Worm (Caenorhabditis elegans) whole organism, L4 larva: ENCODE data around the gene T07E3.4.

Source experiments
- F10B5.3 ChIP-seq: sonication (generic microtip); optimal IDR thresholded peaks from 2 replicates; lab custom pipeline; 2016; ENCODE audit warnings: mild to moderate bottlenecking, missing genetic modification characterization, missing compliant biosample characterization
- F26F4.8 ChIP-seq: fragments of 200-800 bp; sonication (Bioruptor generic); conservative IDR thresholded peaks from 2 replicates; pipeline ENCODE4 v1.3.6; 2022; ENCODE audit warnings: missing genetic modification characterization, missing compliant biosample characterization
- F37D6.2 ChIP-seq: sonication (generic microtip); optimal IDR thresholded peaks from 2 replicates; lab custom pipeline; 2016; ENCODE audit warnings: mild to moderate bottlenecking, missing genetic modification characterization, missing compliant biosample characterization
- T20F7.1 ChIP-seq: fragments of 200-800 bp; sonication (Bioruptor generic); optimal IDR thresholded peaks from 2 replicates; lab custom pipeline; 2018; ENCODE audit warnings: mild to moderate bottlenecking, missing genetic modification characterization, missing compliant biosample characterization
- Y105C5A.15 ChIP-seq: fragments of 200-800 bp; sonication (Bioruptor generic); IDR thresholded peaks from 2 replicates; pipeline ENCODE4 v1.3.6; 2022; ENCODE audit warnings: missing genetic modification characterization, missing compliant biosample characterization
- Y48G9A.11 ChIP-seq: fragments of 200-800 bp; sonication (Bioruptor generic); IDR thresholded peaks from 2 replicates; pipeline ENCODE4 v1.3.6; 2022; ENCODE audit warnings: missing genetic modification reagents, missing genetic modification characterization, missing compliant biosample characterization
- aha-1 ChIP-seq: fragments of 150-350 bp; peaks from one replicate; lab custom pipeline; 2014; ENCODE audit warnings: missing biosample characterization, missing genetic modification characterization
- attf-4 ChIP-seq: sonication (generic microtip); optimal IDR thresholded peaks from 3 replicates; lab custom pipeline; 2017; ENCODE audit warnings: missing biosample characterization, missing genetic modification characterization
- ceh-32 ChIP-seq: sonication (generic microtip); optimal IDR thresholded peaks from 2 replicates; lab custom pipeline; 2016; ENCODE audit warnings: mild to moderate bottlenecking, missing genetic modification characterization, missing compliant biosample characterization; ENCODE audit not compliant: poor library complexity
- ceh-44 ChIP-seq: fragments of 200-800 bp; sonication (Bioruptor generic); IDR thresholded peaks from 2 replicates; pipeline ENCODE4 v1.3.6; 2022; ENCODE audit warnings: missing genetic modification reagents, missing genetic modification characterization, missing compliant biosample characterization
- ceh-82 ChIP-seq: sonication (generic microtip); optimal IDR thresholded peaks from 2 replicates; lab custom pipeline; 2017; ENCODE audit warnings: missing biosample characterization, missing genetic modification characterization
- cey-2 ChIP-seq: sonication (generic microtip); optimal IDR thresholded peaks from 3 replicates; lab custom pipeline; 2017; ENCODE audit warnings: missing genetic modification characterization, mild to moderate bottlenecking, missing compliant biosample characterization, antibody characterized with exemption, borderline replicate concordance; ENCODE audit not compliant: insufficient read depth
- daf-12 ChIP-seq: fragments of 150-350 bp; optimal IDR thresholded peaks from 2 replicates; lab custom pipeline; 2014; ENCODE audit warnings: missing biosample characterization, missing genetic modification reagents, missing genetic modification characterization
- daf-16 ChIP-seq, 3 experiments: sonication (generic microtip); optimal IDR thresholded peaks; 2 replicates each; lab custom pipeline; 2016 to 2017; ENCODE audit warnings: missing genetic modification characterization in 3 of 3, missing genetic modification reagents in 3 of 3, mild to moderate bottlenecking in 2 of 3, missing compliant biosample characterization in 2 of 3, missing biosample characterization in 1 of 3, moderate library complexity in 1 of 3
- dmd-8 ChIP-seq: fragments of 200-800 bp; sonication (Bioruptor generic); IDR thresholded peaks from 2 replicates; pipeline ENCODE4 v1.3.6; 2022; ENCODE audit warnings: missing genetic modification characterization, missing compliant biosample characterization
- dpl-1 ChIP-seq: fragments of 150-350 bp; optimal IDR thresholded peaks from 2 replicates; lab custom pipeline; 2014; ENCODE audit warnings: missing biosample characterization, missing genetic modification reagents, missing genetic modification characterization
- egl-43 ChIP-seq: fragments of 200-800 bp; sonication (Bioruptor generic); IDR thresholded peaks from 2 replicates; pipeline ENCODE4 v1.3.6; 2022; ENCODE audit warnings: missing genetic modification reagents, missing genetic modification characterization, missing compliant biosample characterization
- hif-1 ChIP-seq, 2 experiments: sonication (generic microtip); optimal IDR thresholded peaks; 2 replicates each; lab custom pipeline; 2016 to 2017; ENCODE audit warnings: missing compliant biosample characterization in 2 of 2, missing genetic modification characterization in 2 of 2, missing genetic modification reagents in 2 of 2, missing genotype in 2 of 2, mild to moderate bottlenecking in 1 of 2
- hlh-30 ChIP-seq: sonication (generic microtip); optimal IDR thresholded peaks from 2 replicates; lab custom pipeline; 2017; ENCODE audit warnings: antibody characterized with exemption, mild to moderate bottlenecking, missing genetic modification characterization, missing compliant biosample characterization; ENCODE audit not compliant: insufficient read depth
- lin-15B ChIP-seq: fragments of 150-350 bp; sonication (generic microtip); optimal IDR thresholded peaks from 3 replicates; lab custom pipeline; 2014; ENCODE audit warnings: missing biosample characterization, missing genetic modification characterization
- lin-38 ChIP-seq: fragments of 200-800 bp; sonication (Bioruptor generic); IDR thresholded peaks from 2 replicates; pipeline ENCODE4 v1.3.6; 2022; ENCODE audit warnings: missing genetic modification reagents, missing genetic modification characterization, missing compliant biosample characterization
- lin-39 ChIP-seq: fragments of 150-350 bp; optimal IDR thresholded peaks from 2 replicates; lab custom pipeline; 2014; ENCODE audit warnings: missing biosample characterization, missing genetic modification reagents, missing genetic modification characterization
- lsy-2 ChIP-seq, 2 experiments: fragments of 150-350 bp in 1 of 2; sonication (generic microtip) in 1 of 2; optimal IDR thresholded peaks; 2 replicates each; lab custom pipeline; 2014 to 2017; ENCODE audit warnings: missing biosample characterization in 2 of 2, missing genetic modification characterization in 2 of 2
- mdt-29 ChIP-seq: fragments of 200-800 bp; sonication (Bioruptor generic); IDR thresholded peaks from 2 replicates; pipeline ENCODE4 v1.3.6; 2022; ENCODE audit warnings: missing genetic modification reagents, missing genetic modification characterization, missing compliant biosample characterization
- mes-2 ChIP-seq: sonication (generic microtip); optimal IDR thresholded peaks from 2 replicates; lab custom pipeline; 2016; ENCODE audit warnings: missing genotype, mild to moderate bottlenecking, missing genetic modification characterization, missing compliant biosample characterization; ENCODE audit not compliant: poor library complexity, severe bottlenecking
- nhr-102 ChIP-seq: sonication (generic microtip); optimal IDR thresholded peaks from 2 replicates; lab custom pipeline; 2016; ENCODE audit warnings: mild to moderate bottlenecking, missing genetic modification characterization, moderate library complexity, missing compliant biosample characterization
- nhr-42 ChIP-seq: fragments of 200-800 bp; sonication (Bioruptor generic); IDR thresholded peaks from 2 replicates; pipeline ENCODE4 v1.3.6; 2022; ENCODE audit warnings: missing genetic modification characterization, missing compliant biosample characterization
- nhr-6 ChIP-seq: fragments of 150-350 bp; optimal IDR thresholded peaks from 2 replicates; lab custom pipeline; 2014; ENCODE audit warnings: missing biosample characterization, missing genetic modification characterization
- nhr-76 ChIP-seq: fragments of 150-350 bp; optimal IDR thresholded peaks from 2 replicates; lab custom pipeline; 2014; ENCODE audit warnings: missing biosample characterization, missing genetic modification characterization
- nhr-77 ChIP-seq: fragments of 150-350 bp; optimal IDR thresholded peaks from 2 replicates; lab custom pipeline; 2014; ENCODE audit warnings: missing biosample characterization, missing genetic modification characterization
- rbr-2 ChIP-seq: sonication (generic microtip); optimal IDR thresholded peaks from 2 replicates; lab custom pipeline; 2016; ENCODE audit warnings: missing genotype, missing genetic modification characterization, missing compliant biosample characterization
- sdz-12 ChIP-seq: fragments of 200-800 bp; sonication (Bioruptor generic); optimal IDR thresholded peaks from 2 replicates; lab custom pipeline; 2018; ENCODE audit warnings: mild to moderate bottlenecking, missing genetic modification characterization, missing compliant biosample characterization
- set-16 ChIP-seq: fragments of 200-800 bp; sonication (Bioruptor generic); IDR thresholded peaks from 2 replicates; pipeline ENCODE4 v1.3.6; 2022; ENCODE audit warnings: missing genetic modification reagents, missing genetic modification characterization, missing compliant biosample characterization
- skn-1 ChIP-seq: fragments of 150-350 bp; optimal IDR thresholded peaks from 2 replicates; lab custom pipeline; 2014; ENCODE audit warnings: missing biosample characterization, missing genetic modification characterization
- snpc-4 ChIP-seq: fragments of 150-350 bp; optimal IDR thresholded peaks from 2 replicates; lab custom pipeline; 2014; ENCODE audit warnings: missing biosample characterization, missing genetic modification characterization
- spr-3 ChIP-seq: fragments of 200-800 bp; sonication (Bioruptor generic); optimal IDR thresholded peaks from 2 replicates; lab custom pipeline; 2018; ENCODE audit warnings: mild to moderate bottlenecking, missing genetic modification characterization, missing compliant biosample characterization
- unc-39 ChIP-seq: sonication (generic microtip); optimal IDR thresholded peaks from 2 replicates; lab custom pipeline; 2017; ENCODE audit warnings: missing biosample characterization, missing genetic modification characterization
- zag-1 ChIP-seq: fragments of 150-350 bp; optimal IDR thresholded peaks from 2 replicates; lab custom pipeline; 2014; ENCODE audit warnings: missing biosample characterization, missing genetic modification characterization
- zfp-2 ChIP-seq: sonication (generic microtip); optimal IDR thresholded peaks from 2 replicates; lab custom pipeline; 2016; ENCODE audit warnings: mild to moderate bottlenecking, missing genetic modification characterization, missing compliant biosample characterization
- zip-11 ChIP-seq: fragments of 200-800 bp; sonication (Bioruptor generic); IDR thresholded peaks from 2 replicates; pipeline ENCODE4 v1.3.6; 2022; ENCODE audit warnings: missing genetic modification characterization, missing compliant biosample characterization
- zip-2 ChIP-seq: fragments of 150-350 bp; optimal IDR thresholded peaks from 2 replicates; lab custom pipeline; 2014; ENCODE audit warnings: missing biosample characterization, missing genetic modification characterization

T07E3.4 gene

DNA sequence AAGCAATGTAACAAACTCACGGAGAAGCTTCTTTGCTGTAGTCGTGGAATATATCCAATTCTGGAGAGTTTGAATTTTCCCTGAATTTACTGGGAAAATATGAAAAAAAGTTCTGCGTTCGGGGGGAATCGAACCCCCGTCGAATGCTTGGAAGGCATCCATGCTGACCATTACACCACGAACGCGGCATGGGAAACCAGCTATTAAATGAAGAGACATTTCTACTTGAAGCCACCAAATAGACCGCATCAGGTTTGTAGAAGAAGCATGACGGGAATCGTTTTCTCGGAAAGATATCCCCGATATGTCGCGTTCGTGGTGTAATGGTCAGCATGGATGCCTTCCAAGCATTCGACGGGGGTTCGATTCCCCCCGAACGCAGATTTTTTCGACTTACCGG lies 9.3 kb upstream of the T07E3.4 start (continued):
- no peak for TF ChIP-seq nhr-77 (tag; lab: Kevin White, UChicago)
- TF ChIP-seq nhr-6 (tag; lab: Kevin White, UChicago) = peak; percentile 13
- TF ChIP-seq F10B5.3 (tag; lab: Kevin White, UChicago) = peak; percentile 16
- TF ChIP-seq ceh-82 = no peak
- TF ChIP-seq aha-1 = no peak
- no peak for TF ChIP-seq set-16
- TF ChIP-seq ceh-44 = peak; percentile 57; the same call in 1 of the 2 replicates
- no peak for TF ChIP-seq attf-4 (tag; lab: Kevin White, UChicago)
- no peak for TF ChIP-seq snpc-4 (tag; lab: Kevin White, UChicago)
- no peak for TF ChIP-seq cey-2 (tag; lab: Kevin White, UChicago)
- peak; percentile 49 for TF ChIP-seq nhr-102 (tag; lab: Kevin White, UChicago)
- TF ChIP-seq zfp-2 (tag; lab: Kevin White, UChicago) = peak; percentile 24
- TF ChIP-seq skn-1 (tag; lab: Kevin White, UChicago) = no peak
- TF ChIP-seq hlh-30 (tag; lab: Kevin White, UChicago) = peak; percentile 43
- TF ChIP-seq daf-12 (tag; lab: Kevin White, UChicago) = no peak

DNA sequence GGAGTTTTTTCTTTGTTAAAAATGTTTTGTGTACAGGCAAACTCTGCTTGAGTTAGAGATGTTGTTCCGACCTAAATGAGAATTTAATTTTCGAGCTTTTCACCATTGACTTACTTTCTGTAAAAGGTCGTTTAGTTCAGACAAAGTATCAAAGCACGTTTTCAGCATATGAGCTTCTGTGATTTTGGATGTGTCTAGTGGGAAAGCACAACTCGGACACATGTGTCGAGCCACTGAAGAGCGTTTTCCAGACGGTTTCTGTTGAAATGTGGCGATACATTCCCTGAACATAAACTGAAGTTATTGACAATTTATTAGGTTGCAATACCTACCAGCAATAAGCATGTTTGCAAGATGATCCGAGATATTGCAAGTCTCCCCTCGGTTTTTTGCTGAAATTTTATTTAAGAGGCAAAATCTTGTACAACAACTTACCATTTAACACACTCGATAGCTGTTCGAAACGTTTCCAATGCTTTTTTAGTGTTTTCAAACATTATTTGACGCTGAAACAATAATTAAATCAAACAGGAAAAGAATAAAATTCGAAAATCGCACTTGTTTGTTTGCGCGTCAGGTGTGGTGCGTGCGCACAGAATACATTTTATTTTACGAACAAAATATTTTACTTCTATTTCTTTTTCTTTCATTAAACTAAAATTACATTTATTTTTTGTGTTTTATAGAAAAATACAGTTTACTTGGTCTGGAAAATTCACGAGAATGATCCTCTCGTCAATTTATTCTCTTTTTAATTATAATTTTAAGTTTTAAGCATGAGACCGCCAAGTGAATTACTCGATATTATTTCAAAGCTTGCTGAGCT lies 8.6 kb upstream of the T07E3.4 start, which contains the start of the genes brd-1 and K04C2.2:
brd-1 (minus strand) TSS at position 506 of the 826 bp plus-strand sequence.
K04C2.2 (plus strand) TSS at position 776 of the 826 bp plus-strand sequence.
- TF ChIP-seq zag-1 (tag; lab: Kevin White, UChicago) (no peak), mes-2 (tag; lab: Kevin White, UChicago) (peak; percentile 45), dpl-1 (GFP tag; lab: Kevin White, UChicago) (peak; percentile 68), lsy-2 (tag; optimal IDR thresholded peaks at IDR 0.05; lab: Kevin White, UChicago) (peak in 1 of 2 experiments; percentile 28), aha-1 (peak; percentile 95)

DNA sequence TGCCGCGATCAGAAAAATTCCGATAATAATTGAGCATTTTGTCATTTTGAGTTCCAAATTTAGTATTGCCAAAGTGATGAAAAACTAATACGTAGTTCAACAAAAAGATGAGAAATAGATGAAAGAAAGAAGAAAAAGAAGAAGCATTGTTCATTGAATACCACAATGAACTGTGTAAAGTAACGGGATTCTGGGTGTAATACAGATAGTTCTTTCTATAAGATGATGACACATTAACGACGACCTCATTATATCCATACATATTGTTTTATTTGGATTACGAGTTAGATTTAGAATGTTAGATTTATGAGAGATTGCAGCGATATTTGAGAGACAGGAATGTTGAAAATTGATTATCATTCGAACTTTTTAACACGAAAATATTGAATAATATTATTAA lies 6.3 kb upstream of the T07E3.4 start, which contains the start of gene K04C2.5:
K04C2.5 (minus strand) TSS at position 101 of the 400 bp plus-strand sequence.
- TF ChIP-seq F26F4.8 (GFP tag; lab: Robert Waterston, UW) (no peak), nhr-76 (tag; lab: Kevin White, UChicago) (no peak), hif-1 (tag; optimal IDR thresholded peaks at IDR 0.05; lab: Kevin White, UChicago) (no peak), T20F7.1 (GFP tag; lab: Kevin White, UChicago) (no peak), daf-16 (GFP tag; optimal IDR thresholded peaks at IDR 0.05; lab: Kevin White, UChicago) (no peak), daf-16 (tag; optimal IDR thresholded peaks at IDR 0.05; lab: Kevin White, UChicago) (no peak), spr-3 (GFP tag; lab: Kevin White, UChicago) (no peak), lin-15B (tag; lab: Kevin White, UChicago) (no peak), Y48G9A.11 (no peak), zip-11 (GFP tag; lab: Robert Waterston, UW) (no peak), rbr-2 (no peak)

DNA sequence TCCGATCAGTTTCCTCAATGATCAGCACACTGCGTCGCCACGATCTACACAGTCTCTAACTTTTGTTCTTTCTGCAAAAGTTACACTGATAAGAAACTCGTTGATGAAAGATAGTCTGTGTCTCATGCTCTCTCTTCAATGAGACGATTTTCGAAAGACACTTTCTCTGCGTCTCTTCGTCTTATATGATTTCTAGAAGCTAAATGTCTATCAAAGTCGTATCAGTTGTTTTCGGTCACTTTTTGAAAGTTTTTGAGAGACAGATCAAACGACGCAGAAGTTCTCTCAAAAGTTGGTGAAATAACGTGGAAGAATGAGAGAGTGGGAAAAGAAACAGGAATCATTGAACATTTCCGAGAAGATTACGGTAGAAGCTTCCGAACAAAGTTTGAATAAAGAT lies 2.6 kb upstream of the T07E3.4 start:
- TF ChIP-seq skn-1 (tag; lab: Kevin White, UChicago) = no peak
- no peak for TF ChIP-seq daf-12 (tag; lab: Kevin White, UChicago)
- no peak for TF ChIP-seq zip-2 (tag; lab: Kevin White, UChicago)
- peak; percentile 17 for TF ChIP-seq nhr-76 (tag; lab: Kevin White, UChicago)
- TF ChIP-seq snpc-4 (tag; lab: Kevin White, UChicago) = no peak
- TF ChIP-seq lin-15B (tag; lab: Kevin White, UChicago) = no peak
- TF ChIP-seq nhr-42 (GFP tag; lab: Robert Waterston, UW) = no peak
- TF ChIP-seq mdt-29 (GFP tag; lab: Robert Waterston, UW) = no peak
- TF ChIP-seq lin-39 (tag; lab: Kevin White, UChicago) = no peak
- TF ChIP-seq unc-39 (tag; lab: Kevin White, UChicago) = no peak
- TF ChIP-seq F10B5.3 (tag; lab: Kevin White, UChicago) = no peak
- no peak for TF ChIP-seq dmd-8 (GFP tag; lab: Robert Waterston, UW)
- no peak for TF ChIP-seq egl-43 (GFP tag; lab: Robert Waterston, UW)
- no peak for TF ChIP-seq Y105C5A.15 (GFP tag; lab: Robert Waterston, UW)
- TF ChIP-seq ceh-32 = no peak
- TF ChIP-seq spr-3 (GFP tag; lab: Kevin White, UChicago) = no peak
- TF ChIP-seq hlh-30 (tag; lab: Kevin White, UChicago) = peak; percentile 75
- TF ChIP-seq zag-1 (tag; lab: Kevin White, UChicago) = no peak
- peak; percentile 49 for TF ChIP-seq lin-38 (GFP tag; lab: Robert Waterston, UW)
- TF ChIP-seq daf-16 (GFP tag; optimal IDR thresholded peaks at IDR 0.05; lab: Kevin White, UChicago) = peak; percentile 64 to 70
- peak; percentile 76 for TF ChIP-seq daf-16 (tag; optimal IDR thresholded peaks at IDR 0.05; lab: Kevin White, UChicago)
- TF ChIP-seq F37D6.2 = no peak
- no peak for TF ChIP-seq ceh-82
- TF ChIP-seq set-16 = no peak
- TF ChIP-seq sdz-12 (GFP tag; lab: Kevin White, UChicago) = no peak
